Worm (Caenorhabditis elegans): ENCODE results near the gene fah-1.

fah-1 gene

ce11 chrX:6429552-6429951 is 19.2 kb downstream of the fah-1 start:
- TF ChIP-seq tbx-37 (GFP tag; conservative IDR thresholded peaks at IDR 0.05) = no peak
- no peak for TF ChIP-seq ama-1 (optimal IDR thresholded peaks at IDR 0.05)
- TF ChIP-seq sea-1 (GFP tag; conservative IDR thresholded peaks at IDR 0.05) = no peak
- TF ChIP-seq flt-1 (GFP tag; IDR thresholded peaks at IDR 0.05) = no peak
- TF ChIP-seq ceh-36 (tag; optimal IDR thresholded peaks at IDR 0.05) = no peak
- no peak for TF ChIP-seq tbx-11 (GFP tag; IDR thresholded peaks at IDR 0.05)
- no peak for TF ChIP-seq hmg-4 (GFP tag; optimal IDR thresholded peaks at IDR 0.05)
- TF ChIP-seq pes-1 (GFP tag; IDR thresholded peaks at IDR 0.05) = no peak
- TF ChIP-seq ets-7 (tag; optimal IDR thresholded peaks at IDR 0.05) = no peak
- no peak for TF ChIP-seq hnd-1 (tag; optimal IDR thresholded peaks at IDR 0.05)
- TF ChIP-seq aly-1 (tag; optimal IDR thresholded peaks at IDR 0.05) = no peak

DNA sequence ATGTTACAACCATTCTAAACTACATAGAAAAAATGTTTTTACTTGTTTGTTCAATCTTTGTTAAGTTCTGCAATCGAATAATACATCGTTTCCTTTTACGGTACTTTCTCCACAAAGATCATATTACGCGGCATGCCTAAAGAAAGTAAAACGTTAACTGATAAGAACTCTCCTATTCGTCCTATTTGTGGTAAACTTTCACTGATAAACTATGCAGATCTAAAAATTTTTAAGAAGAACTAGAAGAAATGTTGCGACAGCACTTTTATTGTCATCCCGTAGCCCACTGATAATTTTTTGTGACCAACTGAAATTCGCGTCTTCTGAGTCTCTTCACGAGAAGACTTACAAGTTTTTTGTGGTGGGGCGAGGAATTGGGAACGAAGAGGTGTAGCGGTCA is 21.6 kb downstream of the fah-1 start:
- TF ChIP-seq ets-7 (tag; optimal IDR thresholded peaks at IDR 0.05) = no peak
- TF ChIP-seq scrt-1 (GFP tag; IDR thresholded peaks at IDR 0.05) = no peak
- TF ChIP-seq ceh-13 (GFP tag; optimal IDR thresholded peaks at IDR 0.05) = no peak
- no peak for TF ChIP-seq tbx-37 (GFP tag; conservative IDR thresholded peaks at IDR 0.05)
- TF ChIP-seq tra-4 (tag; optimal IDR thresholded peaks at IDR 0.05) = no peak

DNA sequence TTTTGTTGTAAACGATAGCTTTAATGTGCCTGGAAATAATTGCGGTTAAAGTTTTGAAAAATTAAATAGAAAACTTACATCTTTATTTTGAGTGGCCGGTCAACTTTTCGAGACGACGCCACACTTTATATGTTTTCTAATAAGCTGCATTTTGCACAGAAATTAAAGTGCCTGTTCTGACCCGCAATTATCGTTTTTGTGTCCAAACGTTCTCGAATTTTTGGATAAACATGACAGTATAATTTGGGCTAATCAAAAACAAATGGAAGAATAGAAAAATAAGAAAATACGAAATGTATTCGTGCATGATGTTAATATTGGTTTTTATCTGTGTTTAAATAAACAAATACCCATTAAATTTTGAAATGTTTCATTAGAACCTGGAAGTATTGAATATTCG is 28.0 kb downstream of the fah-1 start, which contains the start of gene K10C2.12:
K10C2.12 (minus strand) TSS at position 101 of the 400 bp plus-strand sequence.
- TF ChIP-seq ceh-36 (tag; optimal IDR thresholded peaks at IDR 0.05) = no peak
- TF ChIP-seq hmbx-1 (tag; optimal IDR thresholded peaks at IDR 0.05) = no peak
- TF ChIP-seq B0310.2 (tag; optimal IDR thresholded peaks at IDR 0.05) = no peak
- TF ChIP-seq hmg-4 (GFP tag; optimal IDR thresholded peaks at IDR 0.05) = no peak
- no peak for TF ChIP-seq tra-4 (tag; optimal IDR thresholded peaks at IDR 0.05)
- TF ChIP-seq F13C5.2 (tag; optimal IDR thresholded peaks at IDR 0.05) = no peak
- no peak for TF ChIP-seq scrt-1 (GFP tag; IDR thresholded peaks at IDR 0.05)
- TF ChIP-seq hnd-1 (tag; optimal IDR thresholded peaks at IDR 0.05) = no peak
- no peak for TF ChIP-seq flt-1 (GFP tag; IDR thresholded peaks at IDR 0.05)
- no peak for TF ChIP-seq ceh-13 (GFP tag; optimal IDR thresholded peaks at IDR 0.05)
- TF ChIP-seq ets-7 (tag; optimal IDR thresholded peaks at IDR 0.05) = no peak
- TF ChIP-seq ama-1 (optimal IDR thresholded peaks at IDR 0.05) = no peak
- TF ChIP-seq tbx-37 (GFP tag; conservative IDR thresholded peaks at IDR 0.05) = no peak
- no peak for TF ChIP-seq pes-1 (GFP tag; IDR thresholded peaks at IDR 0.05)
- TF ChIP-seq aly-1 (tag; optimal IDR thresholded peaks at IDR 0.05) = no peak
- no peak for TF ChIP-seq sea-1 (GFP tag; conservative IDR thresholded peaks at IDR 0.05)
- TF ChIP-seq tbx-11 (GFP tag; IDR thresholded peaks at IDR 0.05) = no peak

DNA sequence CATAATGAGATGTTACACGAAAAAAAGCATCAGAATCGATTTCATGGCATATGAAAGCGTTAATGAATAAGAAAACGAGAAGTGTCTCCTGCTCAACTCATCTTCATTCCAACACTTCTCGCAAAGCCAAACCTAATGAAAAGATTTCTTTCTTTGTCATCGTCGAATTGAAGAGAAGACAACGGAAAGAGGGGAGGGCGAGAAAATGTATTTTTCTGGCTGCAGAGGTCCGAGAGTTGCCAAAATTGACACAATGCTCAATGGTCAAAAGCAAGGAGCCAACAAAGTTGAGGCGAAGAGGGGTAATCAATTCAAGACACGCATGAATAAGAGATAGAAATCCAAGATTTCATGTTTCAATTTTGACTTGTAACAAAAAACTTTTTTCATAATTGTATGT is 29.6 kb downstream of the fah-1 start:
- no peak for TF ChIP-seq scrt-1 (GFP tag; IDR thresholded peaks at IDR 0.05)
- TF ChIP-seq aly-1 (tag; optimal IDR thresholded peaks at IDR 0.05) = no peak
- no peak for TF ChIP-seq tbx-11 (GFP tag; IDR thresholded peaks at IDR 0.05)
- no peak for TF ChIP-seq hmbx-1 (tag; optimal IDR thresholded peaks at IDR 0.05)
- TF ChIP-seq F13C5.2 (tag; optimal IDR thresholded peaks at IDR 0.05) = no peak
- no peak for TF ChIP-seq tra-4 (tag; optimal IDR thresholded peaks at IDR 0.05)
- TF ChIP-seq B0310.2 (tag; optimal IDR thresholded peaks at IDR 0.05) = no peak
- TF ChIP-seq ceh-36 (tag; optimal IDR thresholded peaks at IDR 0.05) = no peak
- TF ChIP-seq flt-1 (GFP tag; IDR thresholded peaks at IDR 0.05) = no peak
- no peak for TF ChIP-seq tbx-37 (GFP tag; conservative IDR thresholded peaks at IDR 0.05)
- no peak for TF ChIP-seq hnd-1 (tag; optimal IDR thresholded peaks at IDR 0.05)
- TF ChIP-seq ets-7 (tag; optimal IDR thresholded peaks at IDR 0.05) = no peak
- TF ChIP-seq pes-1 (GFP tag; IDR thresholded peaks at IDR 0.05) = no peak
- TF ChIP-seq hmg-4 (GFP tag; optimal IDR thresholded peaks at IDR 0.05) = no peak
- TF ChIP-seq ceh-13 (GFP tag; optimal IDR thresholded peaks at IDR 0.05) = no peak

DNA sequence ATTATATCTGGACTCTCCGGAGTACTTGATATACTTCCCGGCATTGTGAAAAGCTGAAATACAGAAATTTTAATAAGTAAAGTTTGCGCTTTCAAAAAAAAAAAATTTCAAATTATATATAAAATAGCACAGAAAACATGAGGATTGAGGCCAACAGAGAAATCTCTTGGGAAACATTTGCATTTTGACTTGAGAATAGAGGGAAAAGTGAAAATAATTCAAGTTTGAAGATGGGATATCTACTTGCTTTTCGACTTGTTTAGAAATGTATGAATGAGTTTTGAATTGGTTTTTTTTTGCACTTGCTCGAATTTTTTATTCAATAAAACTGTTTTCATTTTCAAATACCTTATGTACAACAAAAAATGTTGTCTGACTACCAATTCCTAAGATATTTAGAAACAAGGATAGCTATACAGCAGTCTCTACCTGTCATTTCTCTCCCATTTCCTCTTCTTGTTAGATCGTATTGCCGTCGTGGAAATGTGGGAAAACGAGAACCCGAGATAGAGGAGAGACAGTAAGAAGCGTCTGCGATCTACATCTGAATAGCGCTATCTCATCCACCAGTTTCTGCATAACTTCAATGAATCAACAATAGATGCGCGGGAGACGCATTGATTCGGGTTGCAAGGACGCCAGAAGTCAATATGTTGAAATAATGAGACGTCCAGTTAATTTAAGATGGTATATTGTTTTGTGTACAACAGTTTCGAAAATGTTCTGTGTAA is 32.2 kb downstream of the fah-1 start, which contains the start of gene T22E5.6:
T22E5.6 (minus strand) TSS at position 51 of the 731 bp plus-strand sequence.
- TF ChIP-seq hnd-1 (tag; optimal IDR thresholded peaks at IDR 0.05) (no peak), aly-1 (tag; optimal IDR thresholded peaks at IDR 0.05) (no peak), tbx-11 (GFP tag; IDR thresholded peaks at IDR 0.05) (no peak), tra-4 (tag; optimal IDR thresholded peaks at IDR 0.05) (no peak), tbx-37 (GFP tag; conservative IDR thresholded peaks at IDR 0.05) (no peak), flt-1 (GFP tag; IDR thresholded peaks at IDR 0.05) (no peak), ama-1 (optimal IDR thresholded peaks at IDR 0.05) (no peak), hmg-4 (GFP tag; optimal IDR thresholded peaks at IDR 0.05) (no peak), sea-1 (GFP tag; conservative IDR thresholded peaks at IDR 0.05) (no peak), ceh-36 (tag; optimal IDR thresholded peaks at IDR 0.05) (no peak), scrt-1 (GFP tag; IDR thresholded peaks at IDR 0.05) (no peak), ceh-13 (GFP tag; optimal IDR thresholded peaks at IDR 0.05) (no peak), F13C5.2 (tag; optimal IDR thresholded peaks at IDR 0.05) (no peak), B0310.2 (tag; optimal IDR thresholded peaks at IDR 0.05) (no peak), ets-7 (tag; optimal IDR thresholded peaks at IDR 0.05) (no peak), pes-1 (GFP tag; IDR thresholded peaks at IDR 0.05) (no peak), hmbx-1 (tag; optimal IDR thresholded peaks at IDR 0.05) (no peak)

ce11 chrX:6413583-6413982 is 35.1 kb downstream of the fah-1 start:
- TF ChIP-seq ceh-36 (tag; optimal IDR thresholded peaks at IDR 0.05) = no peak
- no peak for TF ChIP-seq tra-4 (tag; optimal IDR thresholded peaks at IDR 0.05)
- no peak for TF ChIP-seq aly-1 (tag; optimal IDR thresholded peaks at IDR 0.05)
- no peak for TF ChIP-seq flt-1 (GFP tag; IDR thresholded peaks at IDR 0.05)
- TF ChIP-seq hmg-4 (GFP tag; optimal IDR thresholded peaks at IDR 0.05) = no peak
- no peak for TF ChIP-seq hnd-1 (tag; optimal IDR thresholded peaks at IDR 0.05)
- TF ChIP-seq F13C5.2 (tag; optimal IDR thresholded peaks at IDR 0.05) = no peak

DNA sequence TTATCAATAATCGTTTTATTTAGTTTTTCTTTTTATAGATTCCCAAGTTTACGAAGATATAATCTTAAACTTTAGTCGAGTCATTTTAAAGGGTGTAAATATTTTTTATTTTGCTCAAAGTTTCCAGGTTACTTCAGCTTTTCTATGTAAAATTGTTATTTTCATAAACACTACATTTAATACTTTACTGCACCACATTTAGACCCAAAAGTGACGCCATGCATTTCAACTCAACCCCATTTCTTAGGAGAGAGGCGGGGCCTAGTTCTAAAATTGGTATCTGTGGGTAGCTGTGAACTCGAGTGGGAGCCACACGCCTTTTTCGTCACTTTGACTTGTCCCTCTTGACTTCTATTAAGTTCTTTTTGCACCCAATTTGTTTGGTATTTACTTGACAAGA is 36.1 kb downstream of the fah-1 start, which contains the start of gene T22E5.1:
T22E5.1 (plus strand) TSS at position 301 of the 400 bp plus-strand sequence.
- no peak for TF ChIP-seq flt-1 (GFP tag; IDR thresholded peaks at IDR 0.05)
- TF ChIP-seq B0310.2 (tag; optimal IDR thresholded peaks at IDR 0.05) = no peak
- no peak for TF ChIP-seq tbx-37 (GFP tag; conservative IDR thresholded peaks at IDR 0.05)
- no peak for TF ChIP-seq scrt-1 (GFP tag; IDR thresholded peaks at IDR 0.05)
- no peak for TF ChIP-seq tbx-11 (GFP tag; IDR thresholded peaks at IDR 0.05)
- TF ChIP-seq sea-1 (GFP tag; conservative IDR thresholded peaks at IDR 0.05) = no peak
- no peak for TF ChIP-seq tra-4 (tag; optimal IDR thresholded peaks at IDR 0.05)
- TF ChIP-seq ama-1 (optimal IDR thresholded peaks at IDR 0.05) = no peak
- no peak for TF ChIP-seq hnd-1 (tag; optimal IDR thresholded peaks at IDR 0.05)
- TF ChIP-seq F13C5.2 (tag; optimal IDR thresholded peaks at IDR 0.05) = no peak
- TF ChIP-seq ets-7 (tag; optimal IDR thresholded peaks at IDR 0.05) = no peak

Data from whole organism, early embryonic.